Fruit fly (Drosophila melanogaster): ENCODE measurements around the gene CG18549.
A peak's percentile ranks its signal among the peaks of the same experiment; 100 is the strongest.

CG18549 gene

dm6 chr3R:12447353-12447752 lies 1.7 kb upstream of the CG18549 start, which contains the start of gene vrs:
TSS of gene vrs (plus strand) at chr3R:12447653.
- TF ChIP-seq fd96Ca (GFP tag; IDR thresholded peaks at IDR 0.05): no peak
- TF ChIP-seq EcR (GFP tag; optimal IDR thresholded peaks at IDR 0.05): no peak

- TF ChIP-seq CG34367 (tag; optimal IDR thresholded peaks at IDR 0.05): no peak
- no peak for TF ChIP-seq CG15710 (tag; optimal IDR thresholded peaks at IDR 0.05)
- no peak for TF ChIP-seq Ets98B (GFP tag; IDR thresholded peaks at IDR 0.05)
- TF ChIP-seq fd96Ca (GFP tag; IDR thresholded peaks at IDR 0.05): no peak
- TF ChIP-seq CG13204 (GFP tag; optimal IDR thresholded peaks at IDR 0.05): no peak
- TF ChIP-seq gl (tag; optimal IDR thresholded peaks at IDR 0.05): no peak
- no peak for TF ChIP-seq Pif1A (GFP tag; optimal IDR thresholded peaks at IDR 0.05)
- no peak for TF ChIP-seq CG9948 (tag; optimal IDR thresholded peaks at IDR 0.05)
- TF ChIP-seq CG14655 (GFP tag; optimal IDR thresholded peaks at IDR 0.05): no peak
- TF ChIP-seq rn (GFP tag; IDR thresholded peaks at IDR 0.05): no peak
- no peak for TF ChIP-seq EcR (GFP tag; optimal IDR thresholded peaks at IDR 0.05)
- no peak for TF ChIP-seq CG12605 (GFP tag; IDR thresholded peaks at IDR 0.05)
- TF ChIP-seq CG10348 (GFP tag; IDR thresholded peaks at IDR 0.05): no peak
- TF ChIP-seq CG17806 (tag; optimal IDR thresholded peaks at IDR 0.05): no peak
- no peak for TF ChIP-seq CG32121 (GFP tag; IDR thresholded peaks at IDR 0.05)
- no peak for TF ChIP-seq CG8159 (tag; optimal IDR thresholded peaks at IDR 0.05)
- no peak for TF ChIP-seq Pif1B (GFP tag; optimal IDR thresholded peaks at IDR 0.05)
- TF ChIP-seq D1 (tag; optimal IDR thresholded peaks at IDR 0.05): no peak
These were observed 752 bp upstream of the CG18549 start for dm6 chr3R:12448344-12448743.

DNA sequence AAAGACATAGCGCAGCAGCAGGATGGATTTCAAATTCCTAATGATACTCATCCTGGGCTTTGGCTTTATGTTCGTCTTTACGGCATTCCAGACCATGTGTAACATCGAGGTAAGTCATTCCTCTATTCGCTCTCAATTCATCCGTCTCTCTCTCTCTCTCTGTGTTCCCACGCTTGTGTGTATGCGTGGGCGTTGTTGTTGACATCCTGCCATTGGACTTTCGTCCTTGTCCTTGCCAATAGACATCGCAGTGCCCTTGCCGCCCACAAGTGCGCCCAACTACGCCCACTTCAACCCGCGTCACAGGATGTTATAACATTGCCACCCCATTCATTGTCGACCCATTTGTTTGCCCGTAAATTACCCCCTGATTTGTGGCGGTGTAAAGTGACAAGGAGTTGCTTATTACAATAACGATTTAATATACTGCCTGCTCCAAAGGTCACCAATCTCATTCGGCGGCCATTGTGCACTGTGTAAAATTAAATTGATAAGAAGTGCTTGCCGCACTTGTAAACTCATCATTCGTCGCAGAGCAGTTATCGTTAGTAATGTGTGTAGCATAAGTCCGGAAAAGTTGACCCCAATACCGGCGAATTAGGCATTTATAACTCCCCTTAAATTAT lies 634 bp downstream of the CG18549 start:
- TF ChIP-seq EcR (GFP tag; optimal IDR thresholded peaks at IDR 0.05) (peak; percentile 34), D1 (tag; optimal IDR thresholded peaks at IDR 0.05) (no peak), CG8301 (tag; optimal IDR thresholded peaks at IDR 0.05) (no peak), Pif1A (GFP tag; optimal IDR thresholded peaks at IDR 0.05) (peak; percentile 5), CG9948 (tag; optimal IDR thresholded peaks at IDR 0.05) (peak; percentile 5), fd96Ca (GFP tag; IDR thresholded peaks at IDR 0.05) (peak; percentile 24; the same call in 1 of the 3 replicates), CG32121 (GFP tag; IDR thresholded peaks at IDR 0.05) (peak; percentile 43), CG13204 (GFP tag; optimal IDR thresholded peaks at IDR 0.05) (peak; percentile 52), CG15710 (tag; optimal IDR thresholded peaks at IDR 0.05) (no peak), CG8159 (tag; optimal IDR thresholded peaks at IDR 0.05) (peak; percentile 18), gl (tag; optimal IDR thresholded peaks at IDR 0.05) (peak; percentile 51)

DNA sequence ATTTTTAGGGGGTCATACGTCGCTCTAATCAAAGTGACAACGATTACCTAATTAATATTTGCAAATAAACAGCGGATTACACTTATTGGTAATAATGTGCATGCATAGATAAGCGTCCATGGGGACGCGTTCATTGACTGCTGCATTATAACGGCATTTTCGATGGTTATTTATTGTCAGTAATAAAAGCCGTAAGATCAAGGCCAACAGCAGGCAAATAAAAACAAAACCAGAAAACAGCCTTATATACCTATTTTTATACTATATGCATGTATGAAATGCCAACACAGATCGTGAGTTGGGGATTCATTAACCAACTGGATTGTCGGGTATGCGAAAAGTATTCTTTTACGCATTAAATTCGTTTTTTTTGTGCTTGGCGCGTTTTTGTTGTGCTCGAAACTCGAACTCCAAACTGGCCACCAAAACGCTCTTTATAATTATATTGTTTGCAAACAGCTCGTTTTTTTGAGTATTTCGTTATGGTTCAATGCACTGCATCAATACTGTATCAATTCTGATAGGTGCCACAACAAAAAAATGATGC lies 1.7 kb downstream of the CG18549 start:
- TF ChIP-seq EcR (GFP tag; optimal IDR thresholded peaks at IDR 0.05): peak; percentile 91
- no peak for TF ChIP-seq Snoo (tag; optimal IDR thresholded peaks at IDR 0.05)

DNA sequence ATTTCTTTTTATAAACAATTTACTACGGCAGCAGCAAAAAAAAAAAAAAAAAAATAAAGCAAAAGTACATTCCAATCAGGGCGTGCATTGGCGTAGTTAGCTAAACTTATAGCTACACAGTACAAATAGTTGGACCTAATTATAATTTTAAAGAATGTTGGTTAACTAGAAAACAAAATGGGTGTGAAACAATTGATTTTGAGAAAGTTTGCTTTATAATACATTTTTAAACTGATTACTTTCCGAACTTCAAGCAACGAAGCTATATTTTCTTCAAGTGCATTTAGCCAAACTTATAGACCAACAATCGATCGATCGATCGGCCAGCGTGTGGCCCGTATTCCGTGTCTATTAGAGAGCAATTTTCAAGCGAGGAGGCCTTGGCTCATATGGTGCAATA lies 2.3 kb downstream of the CG18549 start:
- TF ChIP-seq CG17806 (tag; optimal IDR thresholded peaks at IDR 0.05) (peak; percentile 27), CG10348 (GFP tag; IDR thresholded peaks at IDR 0.05) (0 out of 2 replicates have a peak, but pooled peaks have one; percentile 11), Ets98B (GFP tag; IDR thresholded peaks at IDR 0.05) (peak; percentile 29), EcR (GFP tag; optimal IDR thresholded peaks at IDR 0.05) (no peak), CG32121 (GFP tag; IDR thresholded peaks at IDR 0.05) (peak; percentile 22; the same call in 1 of the 2 replicates), gl (tag; optimal IDR thresholded peaks at IDR 0.05) (no peak), D1 (tag; optimal IDR thresholded peaks at IDR 0.05) (no peak), rn (GFP tag; IDR thresholded peaks at IDR 0.05) (no peak), CG4496 (GFP tag; IDR thresholded peaks at IDR 0.05) (0 out of 3 replicates have a peak, but pooled peaks have one; percentile 49), CG12605 (GFP tag; IDR thresholded peaks at IDR 0.05) (0 out of 2 replicates have a peak, but pooled peaks have one; percentile 35), Pif1B (GFP tag; optimal IDR thresholded peaks at IDR 0.05) (no peak), Snoo (tag; optimal IDR thresholded peaks at IDR 0.05) (no peak), CG34367 (tag; optimal IDR thresholded peaks at IDR 0.05) (peak; percentile 15), CG8301 (tag; optimal IDR thresholded peaks at IDR 0.05) (peak; percentile 20), CG13204 (GFP tag; optimal IDR thresholded peaks at IDR 0.05) (no peak), CG9948 (tag; optimal IDR thresholded peaks at IDR 0.05) (peak; percentile 22), CG15710 (tag; optimal IDR thresholded peaks at IDR 0.05) (peak; percentile 21), fd96Ca (GFP tag; IDR thresholded peaks at IDR 0.05) (no peak), CG8159 (tag; optimal IDR thresholded peaks at IDR 0.05) (peak; percentile 32)

DNA sequence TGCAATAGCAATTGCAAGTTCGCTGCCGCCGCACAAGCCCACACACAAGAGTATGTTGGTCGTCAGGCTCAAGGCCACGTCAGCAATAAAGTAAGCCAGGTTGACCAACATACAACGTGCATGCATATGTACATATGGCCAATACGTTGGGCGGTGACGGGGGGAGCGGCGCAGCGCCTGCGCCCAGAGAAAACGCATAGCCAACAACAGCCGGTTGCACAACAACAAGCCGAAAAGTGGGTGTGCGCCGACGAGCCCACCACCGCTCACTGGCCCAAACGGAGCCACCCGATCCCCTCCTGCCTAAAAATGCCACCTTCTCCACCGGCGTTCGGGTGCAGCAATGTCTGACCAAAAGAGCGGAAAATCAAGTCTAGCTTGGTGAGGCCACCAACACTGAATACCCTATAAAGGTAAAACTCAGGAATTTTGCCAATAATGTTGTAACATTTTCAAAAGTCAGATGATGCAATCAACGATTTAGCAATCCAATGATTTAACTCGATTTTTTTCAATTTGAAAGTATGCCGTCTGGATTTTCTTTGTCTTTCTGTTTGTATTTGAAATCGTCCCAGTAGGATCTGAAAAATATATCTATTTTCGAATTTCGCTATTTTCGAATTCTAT lies 2.9 kb downstream of the CG18549 start, which contains the start of gene CG5509:
CG5509 (plus strand) TSS at position 577 of the 627 bp plus-strand sequence.
- TF ChIP-seq CG4496 (GFP tag; IDR thresholded peaks at IDR 0.05) (0 out of 3 replicates have a peak, but pooled peaks have one; percentile 22), EcR (GFP tag; optimal IDR thresholded peaks at IDR 0.05) (peak; percentile 63), CG10348 (GFP tag; IDR thresholded peaks at IDR 0.05) (0 out of 2 replicates have a peak, but pooled peaks have one; percentile 9), Ets98B (GFP tag; IDR thresholded peaks at IDR 0.05) (peak; percentile 43), rn (GFP tag; IDR thresholded peaks at IDR 0.05) (no peak), CG8159 (tag; optimal IDR thresholded peaks at IDR 0.05) (no peak), CG13204 (GFP tag; optimal IDR thresholded peaks at IDR 0.05) (peak; percentile 92), CG9948 (tag; optimal IDR thresholded peaks at IDR 0.05) (no peak)
